Fruit fly (Drosophila melanogaster) whole organism, wandering third instar larva: Measurements from ENCODE around the gene CG13653.

Experiments
- Abd-B ChIP-seq: fragments of >200 bp; optimal IDR thresholded peaks from 2 replicates; lab custom pipeline; 2017; ENCODE audit warnings: missing biosample characterization, missing genetic modification characterization
- CG32264 ChIP-seq: fragments of 200-800 bp; sonication (Bioruptor generic); optimal IDR thresholded peaks from 2 replicates; lab custom pipeline; 2016; ENCODE audit warnings: missing biosample characterization, missing genetic modification characterization
- CG9705 ChIP-seq: fragments of 200-800 bp; sonication (Bioruptor generic); optimal IDR thresholded peaks from 2 replicates; lab custom pipeline; 2018; ENCODE audit warnings: missing biosample characterization, mild to moderate bottlenecking, missing genetic modification characterization
- CrebA ChIP-seq: fragments of 200-800 bp; sonication (Bioruptor generic); optimal IDR thresholded peaks from 2 replicates; lab custom pipeline; 2016; ENCODE audit warnings: missing biosample characterization, mild to moderate bottlenecking, missing genetic modification characterization, borderline replicate concordance
- Dfd ChIP-seq: fragments of >200 bp; optimal IDR thresholded peaks from 2 replicates; lab custom pipeline; 2017; ENCODE audit warnings: missing biosample characterization, missing genetic modification characterization
- Dif ChIP-seq: fragments of 200-275, 200-300 bp; sonication (Bioruptor generic); optimal IDR thresholded peaks from 2 replicates; lab custom pipeline; 2018; ENCODE audit warnings: missing biosample characterization, missing genetic modification characterization; ENCODE audit not compliant: partially characterized antibody
- GATAd ChIP-seq: sonication (Bioruptor generic); optimal IDR thresholded peaks from 2 replicates; lab custom pipeline; 2016; ENCODE audit warnings: missing biosample characterization, missing genetic modification characterization
- HLH106 ChIP-seq: fragments of 200-800 bp; optimal IDR thresholded peaks from 3 replicates; lab custom pipeline; 2019; ENCODE audit warnings: missing biosample characterization, mild to moderate bottlenecking, missing genetic modification characterization, moderate library complexity
- Hnf4 ChIP-seq: fragments of 200-800 bp; sonication (Bioruptor generic); optimal IDR thresholded peaks from 2 replicates; lab custom pipeline; 2016; ENCODE audit warnings: missing biosample characterization, mild to moderate bottlenecking, missing genetic modification characterization
- Hr78 ChIP-seq: fragments of >200 bp; optimal IDR thresholded peaks from 2 replicates; lab custom pipeline; 2017; ENCODE audit warnings: missing biosample characterization, missing genetic modification characterization
- Hr83 ChIP-seq: fragments of 200-300 bp; sonication (Bioruptor generic); optimal IDR thresholded peaks from 2 replicates; lab custom pipeline; 2016; ENCODE audit warnings: missing biosample characterization, mild to moderate bottlenecking, missing genetic modification characterization, moderate library complexity; ENCODE audit not compliant: poor library complexity, severe bottlenecking
- Jra ChIP-seq: sonication (Bioruptor generic); optimal IDR thresholded peaks from 2 replicates; lab custom pipeline; 2016; ENCODE audit warnings: missing biosample characterization, missing genetic modification characterization
- Mio ChIP-seq: sonication (Bioruptor generic); optimal IDR thresholded peaks from 2 replicates; lab custom pipeline; 2016; ENCODE audit warnings: missing biosample characterization, missing genetic modification characterization
- Myc ChIP-seq: fragments of >200 bp; optimal IDR thresholded peaks from 2 replicates; lab custom pipeline; 2017
- N ChIP-seq: fragments of >200 bp; optimal IDR thresholded peaks from 2 replicates; lab custom pipeline; 2018; ENCODE audit warnings: missing biosample characterization, missing external identifiers, missing genetic modification characterization
- OdsH ChIP-seq: fragments of 200-800 bp; sonication (Bioruptor generic); optimal IDR thresholded peaks from 2 replicates; lab custom pipeline; 2016; ENCODE audit warnings: missing biosample characterization, mild to moderate bottlenecking, missing genetic modification characterization
- Rel ChIP-seq, 2 experiments: fragments of 200-800 bp; sonication (Bioruptor generic) in 1 of 2; optimal IDR thresholded peaks; 2 replicates in 1 of 2; 3 replicates in 1 of 2; lab custom pipeline; 2016 to 2019; ENCODE audit warnings: mild to moderate bottlenecking in 2 of 2, missing biosample characterization in 2 of 2, missing genetic modification characterization in 2 of 2, moderate library complexity in 1 of 2
- Sp1 ChIP-seq: fragments of 200-800 bp; sonication (Bioruptor generic); optimal IDR thresholded peaks from 3 replicates; lab custom pipeline; 2019; ENCODE audit warnings: missing biosample characterization, mild to moderate bottlenecking, missing genetic modification characterization, moderate library complexity
- Vsx2 ChIP-seq: fragments of 200-300, 225-300 bp; sonication (Bioruptor generic); optimal IDR thresholded peaks from 2 replicates; lab custom pipeline; 2018; ENCODE audit warnings: missing biosample characterization, missing genetic modification characterization; ENCODE audit not compliant: partially characterized antibody
- br ChIP-seq: fragments of 200-800 bp; sonication (Bioruptor generic); optimal IDR thresholded peaks from 2 replicates; lab custom pipeline; 2016; ENCODE audit warnings: missing biosample characterization, missing genetic modification characterization
- brk ChIP-seq: fragments of 200-800 bp; sonication (Bioruptor generic); optimal IDR thresholded peaks from 2 replicates; lab custom pipeline; 2016; ENCODE audit warnings: missing biosample characterization, mild to moderate bottlenecking, missing genetic modification characterization
- dl ChIP-seq, 2 experiments: fragments of 175-275, 200-275 bp in 1 of 2; fragments of 200-275 bp in 1 of 2; sonication (Bioruptor generic); optimal IDR thresholded peaks; lab custom pipeline; 2018; ENCODE audit warnings: mild to moderate bottlenecking in 2 of 2, missing biosample characterization in 2 of 2, missing genetic modification characterization in 2 of 2, moderate library complexity in 2 of 2; ENCODE audit not compliant: partially characterized antibody in 2 of 2, insufficient read depth in 1 of 2
- dmrt93B ChIP-seq: fragments of 200-800 bp; sonication (Bioruptor generic); optimal IDR thresholded peaks from 2 replicates; lab custom pipeline; 2018; ENCODE audit warnings: missing biosample characterization, mild to moderate bottlenecking, missing genetic modification characterization
- dsf ChIP-seq: sonication (Bioruptor generic); optimal IDR thresholded peaks from 2 replicates; lab custom pipeline; 2016; ENCODE audit warnings: missing biosample characterization, missing genetic modification characterization, borderline replicate concordance
- ey ChIP-seq: fragments of 200-800 bp; sonication (Bioruptor generic); optimal IDR thresholded peaks from 2 replicates; lab custom pipeline; 2016; ENCODE audit warnings: missing biosample characterization, missing genetic modification characterization
- foxo ChIP-seq, 2 experiments: fragments of 200-800 bp; sonication (Bioruptor generic); optimal IDR thresholded peaks; 2 replicates in 1 of 2; 3 replicates in 1 of 2; lab custom pipeline; 2016 to 2017; ENCODE audit warnings: missing biosample characterization in 2 of 2, missing genetic modification characterization in 2 of 2
- fru ChIP-seq: fragments of 200-800 bp; sonication (Bioruptor generic); optimal IDR thresholded peaks from 3 replicates; lab custom pipeline; 2016; ENCODE audit warnings: missing biosample characterization, mild to moderate bottlenecking, missing genetic modification characterization
- h ChIP-seq: fragments of 200-800 bp; sonication (Bioruptor generic); optimal IDR thresholded peaks from 3 replicates; lab custom pipeline; 2016; ENCODE audit warnings: missing biosample characterization, mild to moderate bottlenecking, missing genetic modification characterization
- jim ChIP-seq: fragments of 175-275, 200-325 bp; sonication (Bioruptor generic); optimal IDR thresholded peaks from 2 replicates; lab custom pipeline; 2016; ENCODE audit warnings: missing biosample characterization, mild to moderate bottlenecking, missing genetic modification characterization
- lola ChIP-seq: fragments of >200 bp; optimal IDR thresholded peaks from 2 replicates; lab custom pipeline; 2017; ENCODE audit warnings: missing biosample characterization, missing genetic modification characterization
- pan ChIP-seq: fragments of >200 bp; optimal IDR thresholded peaks from 2 replicates; lab custom pipeline; 2017
- psq ChIP-seq: fragments of 200-800 bp; sonication (Bioruptor generic); optimal IDR thresholded peaks from 3 replicates; lab custom pipeline; 2017; ENCODE audit warnings: missing biosample characterization, mild to moderate bottlenecking, missing genetic modification characterization, moderate library complexity
- rgr ChIP-seq: fragments of 200-800 bp; sonication (Bioruptor generic); optimal IDR thresholded peaks from 3 replicates; lab custom pipeline; 2016; ENCODE audit warnings: missing biosample characterization, mild to moderate bottlenecking, missing genetic modification characterization
- sage ChIP-seq: fragments of 200-800 bp; sonication (Bioruptor generic); optimal IDR thresholded peaks from 2 replicates; lab custom pipeline; 2016; ENCODE audit warnings: missing biosample characterization, mild to moderate bottlenecking, missing genetic modification characterization
- sv ChIP-seq: fragments of 200-800 bp; sonication (Bioruptor generic); optimal IDR thresholded peaks from 3 replicates; lab custom pipeline; 2016; ENCODE audit warnings: missing biosample characterization, missing genetic modification characterization
- tai ChIP-seq: sonication (Bioruptor generic); optimal IDR thresholded peaks from 2 replicates; lab custom pipeline; 2016; ENCODE audit warnings: missing biosample characterization, missing genetic modification characterization
- usp ChIP-seq: fragments of >200 bp; optimal IDR thresholded peaks from 2 replicates; lab custom pipeline; 2017; ENCODE audit warnings: missing biosample characterization, missing genetic modification characterization
- woc ChIP-seq: sonication (Bioruptor generic); optimal IDR thresholded peaks from 2 replicates; lab custom pipeline; 2016; ENCODE audit warnings: missing biosample characterization, mild to moderate bottlenecking, missing genetic modification characterization

CG13653 gene

DNA sequence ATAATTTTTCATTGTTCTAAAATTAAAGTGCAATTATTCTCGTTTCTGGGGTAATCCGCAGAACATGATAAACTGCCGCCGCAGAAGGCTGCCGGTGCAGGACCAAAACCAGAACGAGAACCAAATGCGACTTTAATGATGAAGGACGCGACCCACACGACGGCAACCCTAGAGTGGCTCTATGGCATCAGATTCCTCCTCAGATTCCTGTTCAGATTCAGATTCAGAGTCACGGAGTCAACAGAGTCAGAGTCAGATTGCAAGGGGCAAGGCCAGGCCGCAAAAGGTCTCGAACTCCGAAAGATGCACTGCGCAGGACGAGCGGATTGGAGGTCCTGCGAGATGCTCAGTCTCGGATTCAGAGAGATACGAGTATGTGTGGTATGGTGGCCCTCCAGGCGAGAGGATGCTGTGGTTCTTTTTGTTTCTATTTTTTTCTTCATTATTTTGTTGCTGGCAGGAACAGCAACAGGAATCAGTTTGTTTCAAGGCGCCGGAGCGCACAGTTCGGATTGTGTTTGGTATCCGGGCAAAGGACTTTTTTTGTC, 4.1 kb downstream of the CG13653 start, which contains the start of gene CG13654:
Gene CG13654, plus strand, starts transcription at position 498 of the 548 bp plus-strand sequence.
- TF ChIP-seq HLH106 (tag; lab: Kevin White, UChicago): no peak
- TF ChIP-seq Mio (GFP tag; lab: Kevin White, UChicago): no peak
- peak; percentile 3 for TF ChIP-seq Vsx2 (GFP tag; lab: Kevin White, UChicago)
- no peak for TF ChIP-seq Abd-B (GFP tag; lab: Kevin White, UChicago)
- no peak for TF ChIP-seq lola (GFP tag; lab: Kevin White, UChicago)

DNA sequence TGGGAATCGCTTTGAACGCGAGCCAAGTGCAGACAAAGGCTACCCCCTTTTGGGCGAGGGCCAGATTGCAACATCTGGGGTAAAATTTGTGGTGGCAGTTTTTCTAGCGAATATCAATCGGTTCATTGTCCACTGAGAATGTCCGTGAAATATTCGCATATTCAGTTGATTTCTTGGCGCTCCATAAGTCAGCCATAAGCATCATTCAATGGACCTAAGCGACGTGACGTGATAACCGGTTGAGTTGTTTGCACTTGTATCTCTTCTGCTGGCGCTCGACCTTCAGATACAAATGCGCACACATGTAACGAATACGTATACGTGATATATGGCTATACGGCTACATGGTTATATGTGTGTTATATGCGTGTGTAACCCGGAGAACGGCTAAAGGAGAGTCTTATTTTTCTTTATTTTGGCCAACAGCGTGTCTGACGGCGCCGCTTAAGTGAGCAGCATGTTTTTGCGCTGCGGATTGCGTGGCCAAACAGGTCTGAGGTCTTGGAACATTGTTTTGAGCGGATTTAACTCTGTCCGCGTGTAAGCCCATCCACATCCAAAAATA, 10.2 kb downstream of the CG13653 start:
- TF ChIP-seq fru (GFP tag; lab: Kevin White, UChicago) (peak; percentile 9), CrebA (GFP tag; lab: Kevin White, UChicago) (peak; percentile 4), woc (GFP tag; lab: Kevin White, UChicago) (no peak), Sp1 (GFP tag; lab: Kevin White, UChicago) (peak; percentile 2), Dif (GFP tag; lab: Kevin White, UChicago) (peak; percentile 2), br (GFP tag; lab: Kevin White, UChicago) (peak; percentile 24), N (no peak), brk (peak; percentile 2)

dm6 chr3R:25207405-25208003, 12.2 kb downstream of the CG13653 start:
- TF ChIP-seq dsf (GFP tag; lab: Kevin White, UChicago): no peak
- TF ChIP-seq Rel (GFP tag; optimal IDR thresholded peaks at IDR 0.05; lab: Kevin White, UChicago): no peak
- no peak for TF ChIP-seq Rel (tag; optimal IDR thresholded peaks at IDR 0.05; lab: Kevin White, UChicago)
- no peak for TF ChIP-seq CG9705
- no peak for TF ChIP-seq Dif (GFP tag; lab: Kevin White, UChicago)
- TF ChIP-seq dmrt93B: peak; percentile 45
- TF ChIP-seq psq (GFP tag; lab: Kevin White, UChicago): peak; percentile 65
- peak; percentile 63 for TF ChIP-seq Hnf4 (GFP tag; lab: Kevin White, UChicago)
- TF ChIP-seq lola (GFP tag; lab: Kevin White, UChicago): no peak
- peak; percentile 75 for TF ChIP-seq OdsH (GFP tag; lab: Kevin White, UChicago)
- no peak for TF ChIP-seq pan (lab: Kevin White, UChicago)
- peak; percentile 66 for TF ChIP-seq Sp1 (GFP tag; lab: Kevin White, UChicago)
- no peak for TF ChIP-seq dl (GFP tag; optimal IDR thresholded peaks at IDR 0.05; lab: Kevin White, UChicago; ENCODE audit: insufficient read depth in 1 of 2, partially characterized antibody in 2 of 2)
- TF ChIP-seq usp: no peak
- TF ChIP-seq fru (GFP tag; lab: Kevin White, UChicago): peak; percentile 75
- TF ChIP-seq HLH106 (tag; lab: Kevin White, UChicago): peak; percentile 71
- no peak for TF ChIP-seq Jra
- TF ChIP-seq CrebA (GFP tag; lab: Kevin White, UChicago): no peak
- peak; percentile 78 for TF ChIP-seq rgr (GFP tag; lab: Kevin White, UChicago)
- TF ChIP-seq Vsx2 (GFP tag; lab: Kevin White, UChicago): no peak
- TF ChIP-seq sage (GFP tag; lab: Kevin White, UChicago): peak; percentile 38
- TF ChIP-seq foxo (GFP tag; optimal IDR thresholded peaks at IDR 0.05; lab: Kevin White, UChicago): peak in 1 of 2 experiments; percentile 78
- peak; percentile 50 for TF ChIP-seq br (GFP tag; lab: Kevin White, UChicago)
- no peak for TF ChIP-seq Myc (lab: Kevin White, UChicago)
- peak; percentile 71 for TF ChIP-seq h (GFP tag; lab: Kevin White, UChicago)
- no peak for TF ChIP-seq Abd-B (GFP tag; lab: Kevin White, UChicago)
- no peak for TF ChIP-seq GATAd (GFP tag; lab: Kevin White, UChicago)
- no peak for TF ChIP-seq N
- TF ChIP-seq Hr83: no peak
- TF ChIP-seq Mio (GFP tag; lab: Kevin White, UChicago): no peak
- peak; percentile 4 for TF ChIP-seq CG32264 (GFP tag; lab: Kevin White, UChicago)
- TF ChIP-seq ey (GFP tag; lab: Kevin White, UChicago): peak; percentile 64
- peak; percentile 20 for TF ChIP-seq tai
- TF ChIP-seq jim (GFP tag; lab: Kevin White, UChicago): no peak
- TF ChIP-seq Dfd (GFP tag; lab: Kevin White, UChicago): no peak
- no peak for TF ChIP-seq Hr78 (GFP tag; lab: Kevin White, UChicago)
- TF ChIP-seq sv (GFP tag; lab: Kevin White, UChicago): peak; percentile 63
- TF ChIP-seq brk: peak; percentile 15
- TF ChIP-seq woc (GFP tag; lab: Kevin White, UChicago): peak; percentile 43
